Fruit fly (Drosophila melanogaster) whole organism, pupa: ENCODE results near the gene CG31268.
"Not testable (repeated sequence)": the region's sequence is repeated elsewhere in the genome, so short reads cannot be mapped to it uniquely, and the experiment has no call there.

Experiments used
- CG10348 ChIP-seq: fragments of 200-800 bp; sonication (Bioruptor generic); IDR thresholded peaks from 2 replicates; pipeline ENCODE4 v1.3.6; 2022; ENCODE audit warnings: missing biosample characterization, missing genetic modification characterization
- CG12605 ChIP-seq: fragments of 200-800 bp; sonication (Bioruptor generic); IDR thresholded peaks from 2 replicates; pipeline ENCODE4 v1.3.6; 2022; ENCODE audit warnings: missing biosample characterization, missing genetic modification characterization
- CG14655 ChIP-seq: fragments of 200-800 bp; sonication (Bioruptor generic); optimal IDR thresholded peaks from 3 replicates; lab custom pipeline; 2017; ENCODE audit warnings: mild to moderate bottlenecking, missing biosample characterization, missing genetic modification reagents, missing genetic modification characterization
- CG17806 ChIP-seq: fragments of 200-800 bp; sonication (Bioruptor generic); optimal IDR thresholded peaks from 2 replicates; lab custom pipeline; 2018; ENCODE audit warnings: missing biosample characterization, mild to moderate bottlenecking, missing genetic modification characterization, moderate library complexity
- CG32121 ChIP-seq: fragments of 200-800 bp; sonication (Bioruptor generic); IDR thresholded peaks from 2 replicates; pipeline ENCODE4 v1.3.6; 2022; ENCODE audit warnings: missing biosample characterization, missing genetic modification characterization
- CG8159 ChIP-seq: fragments of 200-800 bp; sonication (Bioruptor generic); optimal IDR thresholded peaks from 3 replicates; lab custom pipeline; 2018; ENCODE audit warnings: missing biosample characterization, mild to moderate bottlenecking, missing genetic modification characterization, moderate library complexity
- EcR ChIP-seq: fragments of 200-800 bp; sonication (Bioruptor generic); optimal IDR thresholded peaks from 3 replicates; lab custom pipeline; 2019; ENCODE audit warnings: missing biosample characterization, missing genetic modification characterization, mild to moderate bottlenecking, moderate library complexity, missing genetic modification reagents
- Pif1B ChIP-seq: fragments of 200-800 bp; sonication (Bioruptor generic); optimal IDR thresholded peaks from 3 replicates; lab custom pipeline; 2016; ENCODE audit warnings: missing biosample characterization, missing genetic modification characterization
- Snoo ChIP-seq: fragments of 200-800 bp; sonication (Bioruptor generic); optimal IDR thresholded peaks from 3 replicates; lab custom pipeline; 2017; ENCODE audit warnings: missing biosample characterization, mild to moderate bottlenecking, missing genetic modification characterization, inconsistent platforms
- fd96Ca ChIP-seq: fragments of 200-800 bp; sonication (Bioruptor generic); IDR thresholded peaks from 3 replicates; pipeline ENCODE4 v1.3.6; 2022; ENCODE audit warnings: missing biosample characterization, missing genetic modification characterization

dm6 chr3R:16988514-16988913, 43.1 kb upstream of the CG31268 start, which contains the start of gene MESK4:
- not testable (repeated sequence) for TF ChIP-seq CG14655 (GFP tag; lab: Kevin White, UChicago); Pif1B; CG8159; EcR; CG17806 (tag; lab: Kevin White, UChicago); CG32121 (GFP tag; lab: Robert Waterston, UW); CG12605; CG10348 (GFP tag; lab: Robert Waterston, UW); Snoo (tag; lab: Kevin White, UChicago); fd96Ca (GFP tag; lab: Robert Waterston, UW)
